Worm (Caenorhabditis elegans) whole organism, young adult: ENCODE measurements around the gene str-211.

Experiments used
- F23B12.7 ChIP-seq: sonication (generic microtip); optimal IDR thresholded peaks from 2 replicates; lab custom pipeline; 2017; ENCODE audit warnings: missing genetic modification characterization, mild to moderate bottlenecking, missing compliant biosample characterization, antibody characterized with exemption, moderate library complexity; ENCODE audit not compliant: insufficient read depth
- F57C9.4 ChIP-seq: sonication (generic microtip); optimal IDR thresholded peaks from 2 replicates; lab custom pipeline; 2017; ENCODE audit warnings: mild to moderate bottlenecking, missing genetic modification characterization, missing compliant biosample characterization
- Y53G8AR.9 ChIP-seq: fragments of 200-800 bp; sonication (Bioruptor generic); conservative IDR thresholded peaks from 2 replicates; pipeline ENCODE4 v1.3.6; 2022; ENCODE audit warnings: missing genetic modification reagents, missing genetic modification characterization, missing compliant biosample characterization
- Y56A3A.18 ChIP-seq: fragments of 200-800 bp; sonication (Bioruptor generic); IDR thresholded peaks from 2 replicates; pipeline ENCODE4 v1.3.6; 2022; ENCODE audit warnings: missing genetic modification reagents, missing genetic modification characterization, missing compliant biosample characterization
- attf-5 ChIP-seq: fragments of 200-800 bp; sonication (Bioruptor generic); optimal IDR thresholded peaks from 2 replicates; lab custom pipeline; 2018; ENCODE audit warnings: mild to moderate bottlenecking, missing genetic modification characterization, missing compliant biosample characterization
- bed-2 ChIP-seq: fragments of 200-800 bp; sonication (Bioruptor generic); IDR thresholded peaks from 2 replicates; pipeline ENCODE4 v1.3.6; 2022; ENCODE audit warnings: missing genetic modification reagents, missing genetic modification characterization, missing compliant biosample characterization
- ceh-40 ChIP-seq: fragments of 200-800 bp; sonication (Bioruptor generic); IDR thresholded peaks from 2 replicates; pipeline ENCODE4 v1.3.6; 2022; ENCODE audit warnings: missing genetic modification characterization, missing compliant biosample characterization
- ceh-91 ChIP-seq: fragments of 200-800 bp; sonication (Bioruptor generic); IDR thresholded peaks from 2 replicates; pipeline ENCODE4 v1.3.6; 2022; ENCODE audit warnings: missing genetic modification reagents, missing genetic modification characterization, missing compliant biosample characterization
- dpff-1 ChIP-seq: sonication (generic microtip); optimal IDR thresholded peaks from 2 replicates; lab custom pipeline; 2017; ENCODE audit warnings: mild to moderate bottlenecking, missing genetic modification characterization, missing compliant biosample characterization
- dpl-1 ChIP-seq: fragments of 150-350 bp; optimal IDR thresholded peaks from 2 replicates; lab custom pipeline; 2014; ENCODE audit warnings: missing biosample characterization, missing genetic modification reagents, missing genetic modification characterization
- egl-44 ChIP-seq: fragments of 200-800 bp; sonication (Bioruptor generic); IDR thresholded peaks from 2 replicates; pipeline ENCODE4 v1.3.6; 2022; ENCODE audit warnings: missing genetic modification reagents, missing genetic modification characterization, missing compliant biosample characterization
- hlh-26 ChIP-seq: fragments of 200-800 bp; sonication (Bioruptor generic); conservative IDR thresholded peaks from 2 replicates; pipeline ENCODE4 v1.3.6; 2022; ENCODE audit warnings: missing genetic modification reagents, missing genetic modification characterization, missing compliant biosample characterization
- hmg-1.2 ChIP-seq: fragments of 200-800 bp; sonication (Bioruptor generic); IDR thresholded peaks from 2 replicates; pipeline ENCODE4 v1.3.6; 2022; ENCODE audit warnings: missing genetic modification reagents, missing genetic modification characterization, missing compliant biosample characterization
- let-607 ChIP-seq, 2 experiments: fragments of 200-800 bp in 1 of 2; sonication (Bioruptor generic) in 1 of 2; sonication (generic microtip) in 1 of 2; optimal IDR thresholded peaks; 2 replicates each; lab custom pipeline; 2016 to 2018; ENCODE audit warnings: mild to moderate bottlenecking in 2 of 2, missing compliant biosample characterization in 2 of 2, missing genetic modification characterization in 2 of 2, moderate library complexity in 2 of 2, missing genotype in 1 of 2
- lin-26 ChIP-seq: fragments of 200-800 bp; sonication (Bioruptor generic); IDR thresholded peaks from 2 replicates; pipeline ENCODE4 v1.3.6; 2022; ENCODE audit warnings: missing genetic modification reagents, missing genetic modification characterization, missing compliant biosample characterization
- lin-35 ChIP-seq, 3 experiments: fragments of 150-350 bp in 2 of 3; sonication (generic microtip) in 1 of 3; optimal IDR thresholded peaks; 2 replicates each; lab custom pipeline; 2014 to 2018; ENCODE audit warnings: missing biosample characterization in 3 of 3, missing genetic modification characterization in 3 of 3, missing genetic modification reagents in 3 of 3
- lin-54 ChIP-seq: fragments of 200-800 bp; sonication (Bioruptor generic); optimal IDR thresholded peaks from 2 replicates; lab custom pipeline; 2018; ENCODE audit warnings: mild to moderate bottlenecking, missing genetic modification characterization, missing compliant biosample characterization
- lsl-1 ChIP-seq: fragments of 200-800 bp; sonication (Bioruptor generic); optimal IDR thresholded peaks from 2 replicates; lab custom pipeline; 2018; ENCODE audit warnings: mild to moderate bottlenecking, missing genetic modification characterization, moderate library complexity, missing compliant biosample characterization
- madf-10 ChIP-seq: sonication (generic microtip); optimal IDR thresholded peaks from 2 replicates; lab custom pipeline; 2016; ENCODE audit warnings: mild to moderate bottlenecking, missing genetic modification characterization, missing compliant biosample characterization
- madf-8 ChIP-seq: fragments of 200-800 bp; sonication (Bioruptor generic); conservative IDR thresholded peaks from 2 replicates; pipeline ENCODE4 v1.3.6; 2022; ENCODE audit warnings: missing genetic modification reagents, missing genetic modification characterization, missing compliant biosample characterization
- nfyb-1 ChIP-seq: fragments of 200-800 bp; sonication (Bioruptor generic); IDR thresholded peaks from 2 replicates; pipeline ENCODE4 v1.3.6; 2022; ENCODE audit warnings: missing genetic modification reagents, missing genetic modification characterization, missing compliant biosample characterization
- nhr-80 ChIP-seq: sonication (generic microtip); optimal IDR thresholded peaks from 2 replicates; lab custom pipeline; 2016; ENCODE audit warnings: missing genetic modification characterization, missing compliant biosample characterization
- pha-4 ChIP-seq: fragments of 150-350 bp; sonication (generic microtip); optimal IDR thresholded peaks from 2 replicates; lab custom pipeline; 2014; ENCODE audit warnings: missing biosample characterization, missing genetic modification reagents, missing genetic modification characterization
- repo-1 ChIP-seq: sonication (generic microtip); optimal IDR thresholded peaks from 2 replicates; lab custom pipeline; 2017; ENCODE audit warnings: mild to moderate bottlenecking, missing genetic modification characterization, missing compliant biosample characterization
- sdz-38 ChIP-seq: sonication (generic microtip); optimal IDR thresholded peaks from 2 replicates; lab custom pipeline; 2016; ENCODE audit warnings: missing genotype, missing genetic modification characterization, missing compliant biosample characterization
- somi-1 ChIP-seq: fragments of 200-800 bp; sonication (Bioruptor generic); optimal IDR thresholded peaks from 2 replicates; lab custom pipeline; 2018; ENCODE audit warnings: mild to moderate bottlenecking, missing genetic modification characterization, missing compliant biosample characterization
- sptf-2 ChIP-seq: fragments of 200-800 bp; sonication (Bioruptor generic); optimal IDR thresholded peaks from 2 replicates; lab custom pipeline; 2018; ENCODE audit warnings: mild to moderate bottlenecking, missing genetic modification characterization, missing compliant biosample characterization
- tlf-1 ChIP-seq: fragments of 200-800 bp; sonication (Bioruptor generic); optimal IDR thresholded peaks from 2 replicates; lab custom pipeline; 2018; ENCODE audit warnings: mild to moderate bottlenecking, missing genetic modification characterization, missing compliant biosample characterization
- xnd-1 ChIP-seq: sonication (generic microtip); optimal IDR thresholded peaks from 2 replicates; lab custom pipeline; 2016; ENCODE audit warnings: missing genotype, missing genetic modification reagents, missing genetic modification characterization, missing compliant biosample characterization
- zim-3 ChIP-seq: sonication (generic microtip); optimal IDR thresholded peaks from 2 replicates; lab custom pipeline; 2017; ENCODE audit warnings: mild to moderate bottlenecking, missing genetic modification characterization, moderate library complexity, missing compliant biosample characterization
- ztf-18 ChIP-seq: sonication (generic microtip); optimal IDR thresholded peaks from 2 replicates; lab custom pipeline; 2016; ENCODE audit warnings: missing genotype, mild to moderate bottlenecking, missing genetic modification characterization, missing compliant biosample characterization
- ztf-22 ChIP-seq: fragments of 200-800 bp; sonication (Bioruptor generic); optimal IDR thresholded peaks from 2 replicates; lab custom pipeline; 2018; ENCODE audit warnings: mild to moderate bottlenecking, missing genetic modification characterization, moderate library complexity, missing compliant biosample characterization
- ztf-6 ChIP-seq: fragments of 200-800 bp; sonication (Bioruptor generic); IDR thresholded peaks from 2 replicates; pipeline ENCODE4 v1.3.6; 2022; ENCODE audit warnings: missing genetic modification reagents, missing genetic modification characterization, missing compliant biosample characterization

str-211 gene

ce11 chrV:4948635-4949034 is 4.5 kb upstream of the str-211 start, which contains the start of gene str-209:
TSS of gene str-209 (plus strand) at chrV:4948935.
- TF ChIP-seq madf-8 (GFP tag; lab: Robert Waterston, UW): no peak
- no peak for TF ChIP-seq egl-44
- no peak for TF ChIP-seq nhr-80 (tag; lab: Kevin White, UChicago)
- no peak for TF ChIP-seq nfyb-1 (GFP tag; lab: Robert Waterston, UW)
- no peak for TF ChIP-seq lin-35 (GFP tag; optimal IDR thresholded peaks at IDR 0.05; lab: Kevin White, UChicago)
- TF ChIP-seq hlh-26 (GFP tag; lab: Robert Waterston, UW): no peak
- no peak for TF ChIP-seq madf-10 (tag; lab: Kevin White, UChicago)

DNA sequence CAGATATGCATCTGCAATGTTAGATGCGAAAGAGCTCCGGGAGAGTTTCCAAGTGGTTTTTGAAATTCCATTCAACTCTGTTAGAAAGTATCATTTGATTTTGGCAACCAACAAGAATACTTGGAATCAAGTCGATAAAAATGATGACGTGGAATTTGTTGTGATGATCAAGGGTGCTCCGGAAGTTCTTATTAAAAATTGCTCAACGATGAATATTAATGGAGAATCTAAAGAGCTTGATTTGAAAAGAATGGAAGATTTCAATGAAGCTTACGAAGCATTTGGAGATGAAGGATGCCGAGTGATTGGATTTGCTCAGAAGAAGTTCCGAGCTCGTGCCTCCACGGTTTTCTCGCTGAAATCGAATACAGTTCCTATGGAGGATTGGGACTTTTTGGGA is 6.8 kb downstream of the str-211 start:
- TF ChIP-seq ztf-18 (tag; lab: Kevin White, UChicago) (no peak), repo-1 (tag; lab: Kevin White, UChicago) (no peak), ceh-91 (no peak), somi-1 (no peak)

- TF ChIP-seq lin-35 (GFP tag; optimal IDR thresholded peaks at IDR 0.05; lab: Kevin White, UChicago): no peak
- TF ChIP-seq nfyb-1 (GFP tag; lab: Robert Waterston, UW): no peak
Measured at ce11 chrV:4935096-4935495, 9.0 kb downstream of the str-211 start.

ce11 chrV:4934406-4934805 is 9.7 kb downstream of the str-211 start, which contains the start of gene catp-2:
TSS of gene catp-2 (plus strand) at chrV:4934706.
- TF ChIP-seq let-607 (tag; optimal IDR thresholded peaks at IDR 0.05; lab: Kevin White, UChicago) (no peak), xnd-1 (tag; lab: Kevin White, UChicago) (no peak), Y53G8AR.9 (GFP tag; lab: Robert Waterston, UW) (no peak), lin-26 (GFP tag; lab: Robert Waterston, UW) (no peak), sdz-38 (no peak), ztf-22 (GFP tag; lab: Kevin White, UChicago) (no peak)

DNA sequence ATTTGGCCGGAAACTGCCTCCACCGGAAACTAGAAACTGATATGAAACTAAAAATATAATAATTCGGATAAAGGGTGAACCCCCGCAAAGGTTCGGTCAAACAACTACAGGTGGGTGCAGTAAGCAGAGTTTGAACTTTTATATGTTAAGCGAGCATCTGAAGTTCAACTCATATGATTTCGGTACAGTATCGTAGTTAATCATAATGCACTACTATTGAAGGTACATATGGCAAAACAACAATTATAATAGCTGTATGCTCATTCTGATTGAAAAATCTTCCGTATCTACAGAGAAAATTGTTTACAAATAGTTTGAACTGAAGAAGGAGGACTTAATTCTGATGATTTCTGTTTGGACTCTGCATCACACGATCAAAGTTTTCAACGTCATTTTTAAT is 10.9 kb downstream of the str-211 start:
- TF ChIP-seq pha-4 (tag; lab: Kevin White, UChicago): no peak
- no peak for TF ChIP-seq bed-2
- TF ChIP-seq xnd-1 (tag; lab: Kevin White, UChicago): no peak
- no peak for TF ChIP-seq Y53G8AR.9 (GFP tag; lab: Robert Waterston, UW)
- no peak for TF ChIP-seq dpff-1 (tag; lab: Kevin White, UChicago)
- no peak for TF ChIP-seq sptf-2
- TF ChIP-seq, all 124 proteins: peak for 0

ce11 chrV:4932814-4933213 is 11.3 kb downstream of the str-211 start, which contains the start of gene C02E7.10:
TSS of gene C02E7.10 (minus strand) at chrV:4933045.
- no peak for TF ChIP-seq lin-54 (GFP tag; lab: Kevin White, UChicago)
- TF ChIP-seq tlf-1 (GFP tag; lab: Kevin White, UChicago): no peak
- TF ChIP-seq zim-3 (tag; lab: Kevin White, UChicago): no peak
- TF ChIP-seq ztf-6: no peak
- no peak for TF ChIP-seq F57C9.4 (tag; lab: Kevin White, UChicago)
- TF ChIP-seq Y56A3A.18 (GFP tag; lab: Robert Waterston, UW): no peak
- no peak for TF ChIP-seq F23B12.7 (tag; lab: Kevin White, UChicago)
- TF ChIP-seq attf-5: no peak
- no peak for TF ChIP-seq lsl-1 (GFP tag; lab: Kevin White, UChicago)
- no peak for TF ChIP-seq ztf-22 (GFP tag; lab: Kevin White, UChicago)
- no peak for TF ChIP-seq hmg-1.2 (GFP tag; lab: Robert Waterston, UW)
- TF ChIP-seq dpl-1: no peak
- no peak for TF ChIP-seq ceh-40
- no peak for TF ChIP-seq somi-1
